Fruit fly (Drosophila melanogaster): ENCODE measurements around the gene Actn.

Actn gene

dm6 chrX:1975879-1976601 lies 66.1 kb downstream of the Actn start:
- TF ChIP-seq CG8119 (GFP tag; IDR thresholded peaks at IDR 0.05) (peak; percentile 55; the same call in 2 of the 3 replicates), CG32006 (GFP tag; optimal IDR thresholded peaks at IDR 0.05) (no peak), CG6276 (GFP tag; optimal IDR thresholded peaks at IDR 0.05) (peak; percentile 39), CG16779 (tag; optimal IDR thresholded peaks at IDR 0.05) (peak; percentile 12), Eip78C (GFP tag) (peak; percentile 54), eg (GFP tag; IDR thresholded peaks at IDR 0.05) (peak; percentile 49; the same call in 1 of the 3 replicates), CG7368 (GFP tag; optimal IDR thresholded peaks at IDR 0.05) (no peak), vri (GFP tag; optimal IDR thresholded peaks at IDR 0.05) (peak; percentile 57), Hr39 (GFP tag; optimal IDR thresholded peaks at IDR 0.05) (no peak), fkh (GFP tag; optimal IDR thresholded peaks at IDR 0.05) (peak; percentile 12), Lpt (GFP tag; optimal IDR thresholded peaks at IDR 0.05) (peak; percentile 83), CG15336 (GFP tag; IDR thresholded peaks at IDR 0.05) (peak; percentile 41), CG6163 (GFP tag; IDR thresholded peaks at IDR 0.05) (0 out of 3 replicates have a peak, but pooled peaks have one; percentile 37), svp (GFP tag) (peak; percentile 58)
